Worm (Caenorhabditis elegans): ENCODE data around the gene sre-55.

DNA sequence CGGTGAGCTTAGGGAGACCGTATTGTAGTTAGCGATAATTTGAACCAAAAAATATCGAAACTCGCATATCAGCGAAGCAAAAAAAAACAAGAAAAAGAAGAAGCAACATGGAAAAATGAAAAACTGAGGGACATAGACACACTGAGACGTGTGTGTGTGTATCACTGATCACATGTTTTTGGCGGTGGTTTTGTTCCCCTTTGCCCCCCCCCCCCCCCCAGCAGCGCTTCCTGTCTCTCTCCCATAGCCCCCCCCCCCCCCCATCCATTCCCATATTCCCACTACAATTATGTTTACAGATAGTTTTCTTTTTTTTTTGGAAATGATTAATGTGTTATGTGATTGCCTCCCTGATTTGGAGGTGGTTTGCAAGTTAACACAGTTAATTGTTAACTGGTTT is 40.1 kb downstream of the sre-55 start:
- TF ChIP-seq M03D4.4 (tag; optimal IDR thresholded peaks at IDR 0.05): no peak
- TF ChIP-seq drap-1 (GFP tag; optimal IDR thresholded peaks at IDR 0.05): no peak
- TF ChIP-seq sptf-1 (tag; optimal IDR thresholded peaks at IDR 0.05): no peak
- TF ChIP-seq ces-1 (GFP tag; optimal IDR thresholded peaks at IDR 0.05): no peak
- TF ChIP-seq nhr-237 (tag; optimal IDR thresholded peaks at IDR 0.05): no peak
